Fruit fly (Drosophila melanogaster) whole organism, embryonic: Measurements from ENCODE around the gene CG14947.

Experiments used
- CG4360 ChIP-seq: fragments of 200-800 bp; sonication (Bioruptor generic); IDR thresholded peaks from 2 replicates; pipeline ENCODE4 v1.3.6; 2022; ENCODE audit warnings: missing biosample characterization, missing genetic modification characterization
- CG6689 ChIP-seq: fragments of 200-800 bp; sonication (Bioruptor generic); IDR thresholded peaks from 2 replicates; pipeline ENCODE4 v1.3.6; 2022; ENCODE audit warnings: missing biosample characterization, missing genetic modification characterization

dm6 chr2L:12085619-12086171, 9.8 kb downstream of the CG14947 start, which contains the start of gene prd:
- TF ChIP-seq CG4360 (GFP tag; lab: Robert Waterston, UW) (no peak), CG6689 (no peak)
